Fruit fly (Drosophila melanogaster) whole organism, embryonic: ENCODE data around the gene Cp16.

Experiments
- B-H2 ChIP-seq: fragments of 200-800 bp; sonication (Bioruptor generic); optimal IDR thresholded peaks from 2 replicates; lab custom pipeline; 2018; ENCODE audit warnings: missing biosample characterization, mild to moderate bottlenecking, missing genetic modification characterization
- Bteb2 ChIP-seq: fragments of 200-800 bp; sonication (Bioruptor generic); optimal IDR thresholded peaks from 2 replicates; lab custom pipeline; 2016; ENCODE audit warnings: missing biosample characterization, missing genetic modification characterization
- CG10543 ChIP-seq: fragments of 200-800 bp; sonication (Bioruptor generic); optimal IDR thresholded peaks from 3 replicates; lab custom pipeline; 2017; ENCODE audit warnings: missing biosample characterization, mild to moderate bottlenecking, missing genetic modification characterization, moderate library complexity
- CG10979 ChIP-seq: fragments of 200-800 bp; sonication (Bioruptor generic); optimal IDR thresholded peaks from 2 replicates; lab custom pipeline; 2018; ENCODE audit warnings: missing biosample characterization, mild to moderate bottlenecking, missing genetic modification characterization, moderate library complexity
- CG11093 ChIP-seq: fragments of 200-800 bp; sonication (Bioruptor generic); IDR thresholded peaks from 3 replicates; pipeline ENCODE4 v1.3.6; 2022; ENCODE audit warnings: missing biosample characterization, missing genetic modification characterization
- CG11504 ChIP-seq: fragments of 200-800 bp; sonication (Bioruptor generic); optimal IDR thresholded peaks from 3 replicates; lab custom pipeline; 2019; ENCODE audit warnings: missing biosample characterization, mild to moderate bottlenecking, missing genetic modification characterization, moderate library complexity
- CG12659 ChIP-seq: fragments of 200-800 bp; sonication (Bioruptor generic); optimal IDR thresholded peaks from 3 replicates; lab custom pipeline; 2017; ENCODE audit warnings: mild to moderate bottlenecking, missing biosample characterization, missing genetic modification reagents, missing genetic modification characterization
- CG16779 ChIP-seq: fragments of 200-800 bp; sonication (Bioruptor generic); IDR thresholded peaks from 2 replicates; pipeline ENCODE4 v1.3.6; 2022; ENCODE audit warnings: missing biosample characterization, missing genetic modification characterization
- CG17328 ChIP-seq: fragments of 200-800 bp; sonication (Bioruptor generic); IDR thresholded peaks from 2 replicates; pipeline ENCODE4 v1.3.6; 2022; ENCODE audit warnings: missing biosample characterization, missing genetic modification characterization
- CG31224 ChIP-seq: fragments of 200-800 bp; sonication (Bioruptor generic); IDR thresholded peaks from 2 replicates; pipeline ENCODE4 v1.3.6; 2022; ENCODE audit warnings: missing biosample characterization, missing genetic modification characterization
- CG3163 ChIP-seq: fragments of 200-800 bp; sonication (Bioruptor generic); optimal IDR thresholded peaks from 3 replicates; lab custom pipeline; 2016; ENCODE audit warnings: missing biosample characterization, missing genetic modification characterization
- CG34224 ChIP-seq: fragments of 200-800 bp; sonication (Bioruptor generic); IDR thresholded peaks from 3 replicates; pipeline ENCODE4 v1.3.6; 2022; ENCODE audit warnings: missing biosample characterization, missing genetic modification characterization; ENCODE audit not compliant: partially characterized antibody
- CG34376 ChIP-seq: fragments of 200-800 bp; sonication (Bioruptor generic); optimal IDR thresholded peaks from 2 replicates; lab custom pipeline; 2018; ENCODE audit warnings: missing biosample characterization, mild to moderate bottlenecking, missing genetic modification characterization
- CG43689 ChIP-seq: fragments of 200-800 bp; sonication (Bioruptor generic); IDR thresholded peaks from 2 replicates; pipeline ENCODE4 v1.3.6; 2022; ENCODE audit warnings: missing biosample characterization, missing genetic modification characterization
- CG6175 ChIP-seq: fragments of 200-800 bp; sonication (Bioruptor generic); IDR thresholded peaks from 3 replicates; pipeline ENCODE4 v1.3.6; 2022; ENCODE audit warnings: missing biosample characterization, missing genetic modification characterization
- CG6854 ChIP-seq: fragments of 200-800 bp; sonication (Bioruptor generic); optimal IDR thresholded peaks from 3 replicates; lab custom pipeline; 2017; ENCODE audit warnings: missing biosample characterization, mild to moderate bottlenecking, missing genetic modification characterization
- CG7786 ChIP-seq: fragments of 200-800 bp; sonication (Bioruptor generic); optimal IDR thresholded peaks from 2 replicates; lab custom pipeline; 2016; ENCODE audit warnings: missing biosample characterization, missing genetic modification characterization
- CG7963 ChIP-seq: fragments of 200-800 bp; sonication (Bioruptor generic); IDR thresholded peaks from 3 replicates; pipeline ENCODE4 v1.3.6; 2022; ENCODE audit warnings: missing biosample characterization, missing genetic modification characterization; ENCODE audit not compliant: partially characterized antibody
- CG8478 ChIP-seq: fragments of >200 bp; optimal IDR thresholded peaks from 2 replicates; lab custom pipeline; 2018
- D19B ChIP-seq: fragments of 200-800 bp; sonication (Bioruptor generic); optimal IDR thresholded peaks from 2 replicates; lab custom pipeline; 2017; ENCODE audit warnings: missing biosample characterization, mild to moderate bottlenecking, missing genetic modification characterization
- Dref ChIP-seq: fragments of 200-800 bp; sonication (Bioruptor generic); IDR thresholded peaks from 2 replicates; pipeline ENCODE4 v1.3.6; 2022; ENCODE audit warnings: missing biosample characterization, missing genetic modification characterization
- ERR ChIP-seq: fragments of 200-800 bp; sonication (Bioruptor generic); optimal IDR thresholded peaks from 2 replicates; lab custom pipeline; 2016; ENCODE audit warnings: missing biosample characterization, missing genetic modification characterization
- Fer3 ChIP-seq: fragments of 200-800 bp; sonication (Bioruptor generic); optimal IDR thresholded peaks from 2 replicates; lab custom pipeline; 2018; ENCODE audit warnings: missing biosample characterization, mild to moderate bottlenecking, missing genetic modification characterization, moderate library complexity
- Gsc ChIP-seq: fragments of 200-800 bp; sonication (Bioruptor generic); IDR thresholded peaks from 2 replicates; pipeline ENCODE4 v1.3.6; 2022; ENCODE audit warnings: missing biosample characterization, missing genetic modification characterization
- H15 ChIP-seq: fragments of 200-800 bp; sonication (Bioruptor generic); IDR thresholded peaks from 3 replicates; pipeline ENCODE4 v1.3.6; 2022; ENCODE audit warnings: missing biosample characterization, missing genetic modification characterization
- Hey ChIP-seq: fragments of 200-800 bp; sonication (Bioruptor generic); optimal IDR thresholded peaks from 3 replicates; lab custom pipeline; 2018; ENCODE audit warnings: missing biosample characterization, mild to moderate bottlenecking, missing genetic modification characterization
- Hr78 ChIP-seq, 2 experiments: fragments of 200-800 bp in 1 of 2; fragments of >200 bp in 1 of 2; sonication (Bioruptor generic) in 1 of 2; optimal IDR thresholded peaks; 2 replicates each; lab custom pipeline; 2017 to 2019; ENCODE audit warnings: missing biosample characterization in 2 of 2, missing genetic modification characterization in 2 of 2, mild to moderate bottlenecking in 1 of 2, moderate library complexity in 1 of 2
- NFAT ChIP-seq: fragments of 200-800 bp; sonication (Bioruptor generic); IDR thresholded peaks from 2 replicates; pipeline ENCODE4 v1.3.6; 2022; ENCODE audit warnings: missing biosample characterization, missing genetic modification characterization
- Nf-YA ChIP-seq: fragments of 200-800 bp; sonication (Bioruptor generic); IDR thresholded peaks from 2 replicates; pipeline ENCODE4 v1.3.6; 2022; ENCODE audit warnings: missing biosample characterization, missing genetic modification characterization
- PHDP ChIP-seq: fragments of 200-800 bp; sonication (Bioruptor generic); optimal IDR thresholded peaks from 3 replicates; lab custom pipeline; 2018; ENCODE audit warnings: missing biosample characterization, mild to moderate bottlenecking, missing genetic modification characterization, moderate library complexity
- Scr ChIP-seq: fragments of 200-800 bp; sonication (Bioruptor generic); IDR thresholded peaks from 2 replicates; pipeline ENCODE4 v1.3.6; 2022; ENCODE audit warnings: missing biosample characterization, missing genetic modification characterization; ENCODE audit not compliant: partially characterized antibody
- TFAM ChIP-seq: fragments of 200-800 bp; sonication (Bioruptor generic); optimal IDR thresholded peaks from 2 replicates; lab custom pipeline; 2017; ENCODE audit warnings: missing biosample characterization, missing genetic modification characterization, inconsistent platforms
- abd-A ChIP-seq: fragments of 200-800 bp; sonication (Bioruptor generic); optimal IDR thresholded peaks from 3 replicates; lab custom pipeline; 2019; ENCODE audit warnings: missing biosample characterization, mild to moderate bottlenecking, missing genetic modification characterization, moderate library complexity
- bowl ChIP-seq: fragments of 200-800 bp; sonication (Bioruptor generic); IDR thresholded peaks from 2 replicates; pipeline ENCODE4 v1.3.6; 2022; ENCODE audit warnings: missing biosample characterization, missing genetic modification characterization
- chinmo ChIP-seq: fragments of 200-800 bp; sonication (Bioruptor generic); IDR thresholded peaks from 4 replicates; pipeline ENCODE4 v1.3.6; 2022; ENCODE audit warnings: missing biosample characterization, missing genetic modification characterization; ENCODE audit not compliant: partially characterized antibody
- crol ChIP-seq: fragments of 200-800 bp; sonication (Bioruptor generic); IDR thresholded peaks from 2 replicates; pipeline ENCODE4 v1.3.6; 2022; ENCODE audit warnings: missing biosample characterization, missing genetic modification characterization
- eyg ChIP-seq: fragments of 200-800 bp; sonication (Bioruptor generic); optimal IDR thresholded peaks from 3 replicates; lab custom pipeline; 2016; ENCODE audit warnings: missing biosample characterization, missing genetic modification characterization
- gce ChIP-seq: fragments of 200-800 bp; sonication (Bioruptor generic); IDR thresholded peaks from 3 replicates; pipeline ENCODE4 v1.3.6; 2022; ENCODE audit warnings: missing biosample characterization, missing genetic modification characterization
- gro ChIP-seq: fragments of 200-800 bp; sonication (Bioruptor generic); optimal IDR thresholded peaks from 2 replicates; lab custom pipeline; 2016; ENCODE audit warnings: missing biosample characterization, missing genetic modification characterization
- ham ChIP-seq: fragments of 200-800 bp; sonication (Bioruptor generic); IDR thresholded peaks from 2 replicates; pipeline ENCODE4 v1.3.6; 2022; ENCODE audit warnings: missing biosample characterization, missing genetic modification characterization
- hbn ChIP-seq: fragments of 200-800 bp; sonication (Bioruptor generic); IDR thresholded peaks from 2 replicates; pipeline ENCODE4 v1.3.6; 2022; ENCODE audit warnings: missing biosample characterization, missing genetic modification characterization; ENCODE audit not compliant: partially characterized antibody
- hth ChIP-seq: fragments of >200 bp; optimal IDR thresholded peaks from 2 replicates; lab custom pipeline; 2017; ENCODE audit warnings: inconsistent platforms
- insv ChIP-seq, 2 experiments: fragments of 200-800 bp; sonication (Bioruptor generic); optimal IDR thresholded peaks; 3 replicates each; lab custom pipeline; 2016 to 2018; ENCODE audit warnings: missing biosample characterization in 2 of 2, missing genetic modification characterization in 2 of 2
- kni ChIP-seq: fragments of 200-800 bp; sonication (Bioruptor generic); optimal IDR thresholded peaks from 3 replicates; lab custom pipeline; 2017; ENCODE audit warnings: mild to moderate bottlenecking, missing biosample characterization, missing genetic modification reagents, missing genetic modification characterization
- lov ChIP-seq, 2 experiments: fragments of 200-800 bp in 1 of 2; fragments of >200 bp in 1 of 2; sonication (Bioruptor generic) in 1 of 2; IDR thresholded peaks in 1 of 2; optimal IDR thresholded peaks in 1 of 2; 2 replicates in 1 of 2; 3 replicates in 1 of 2; pipeline versions ENCODE4 v1.3.6 to Lab custom; 2017 to 2022; ENCODE audit warnings: missing biosample characterization in 1 of 2, missing genetic modification characterization in 1 of 2
- mirr ChIP-seq: fragments of 200-800 bp; sonication (Bioruptor generic); optimal IDR thresholded peaks from 3 replicates; lab custom pipeline; 2018; ENCODE audit warnings: missing biosample characterization, mild to moderate bottlenecking, missing genetic modification characterization
- nom ChIP-seq: fragments of 200-800 bp; sonication (Bioruptor generic); optimal IDR thresholded peaks from 2 replicates; lab custom pipeline; 2017; ENCODE audit warnings: missing biosample characterization, missing genetic modification characterization, mild to moderate bottlenecking, moderate library complexity, missing genetic modification reagents
- onecut ChIP-seq: fragments of 200-800 bp; sonication (Bioruptor generic); IDR thresholded peaks from 2 replicates; pipeline ENCODE4 v1.3.6; 2022; ENCODE audit warnings: missing biosample characterization, missing genetic modification characterization
- phol ChIP-seq: fragments of 200-800 bp; sonication (Bioruptor generic); optimal IDR thresholded peaks from 3 replicates; lab custom pipeline; 2018; ENCODE audit warnings: missing biosample characterization, mild to moderate bottlenecking, missing genetic modification characterization, moderate library complexity
- vnd ChIP-seq: fragments of 200-800 bp; sonication (Bioruptor generic); IDR thresholded peaks from 3 replicates; pipeline ENCODE4 v1.3.6; 2022; ENCODE audit warnings: missing biosample characterization, missing genetic modification characterization; ENCODE audit not compliant: partially characterized antibody

Cp16 gene

dm6 chr3L:8700054-8700642 lies 31.6 kb upstream of the Cp16 start (continued):
- TF ChIP-seq Hr78 (GFP tag; optimal IDR thresholded peaks at IDR 0.05; lab: Kevin White, UChicago), result peak in 1 of 2 experiments; percentile 88
- no peak for TF ChIP-seq CG17328 (GFP tag; lab: Robert Waterston, UW)
- TF ChIP-seq CG34376 (GFP tag; lab: Kevin White, UChicago), result peak; percentile 89
- TF ChIP-seq CG7963, result no peak
- TF ChIP-seq H15 (GFP tag; lab: Robert Waterston, UW), result no peak
- TF ChIP-seq CG12659 (GFP tag; lab: Kevin White, UChicago), result no peak
- TF ChIP-seq PHDP (tag; lab: Kevin White, UChicago), result peak; percentile 2
- TF ChIP-seq CG34224 (GFP tag; lab: Robert Waterston, UW), result no peak
- TF ChIP-seq Nf-YA (GFP tag; lab: Robert Waterston, UW), result no peak
- no peak for TF ChIP-seq D19B (GFP tag; lab: Kevin White, UChicago)
- TF ChIP-seq TFAM (GFP tag; lab: Kevin White, UChicago), result no peak
- TF ChIP-seq NFAT (GFP tag; lab: Robert Waterston, UW), result peak; percentile 60; the same call in 1 of the 2 replicates
- TF ChIP-seq bowl (GFP tag; lab: Robert Waterston, UW), result no peak
- no peak for TF ChIP-seq CG11504 (tag; lab: Kevin White, UChicago)
- TF ChIP-seq CG3163 (GFP tag; lab: Kevin White, UChicago), result no peak
- no peak for TF ChIP-seq CG43689
- TF ChIP-seq Gsc (GFP tag; lab: Robert Waterston, UW), result no peak
- TF ChIP-seq CG10979, result no peak
- TF ChIP-seq CG16779 (GFP tag; lab: Robert Waterston, UW), result no peak
- no peak for TF ChIP-seq insv (GFP tag; optimal IDR thresholded peaks at IDR 0.05; lab: Kevin White, UChicago)
- no peak for TF ChIP-seq hbn
- peak; percentile 93 for TF ChIP-seq CG10543
- no peak for TF ChIP-seq CG31224 (GFP tag; lab: Robert Waterston, UW)
- TF ChIP-seq Dref, result no peak
- TF ChIP-seq CG6175, result peak; percentile 59; the same call in 1 of the 3 replicates
- peak; percentile 5 for TF ChIP-seq abd-A (tag; lab: Kevin White, UChicago)
- peak; percentile 93 for TF ChIP-seq mirr (GFP tag; lab: Kevin White, UChicago)
- TF ChIP-seq ham (GFP tag; lab: Robert Waterston, UW), result no peak
- TF ChIP-seq CG11093 (GFP tag; lab: Robert Waterston, UW), result no peak
- TF ChIP-seq CG7786 (GFP tag; lab: Kevin White, UChicago), result no peak
- peak; percentile 69 for TF ChIP-seq gro (GFP tag; lab: Kevin White, UChicago)
- TF ChIP-seq B-H2, result no peak
- peak; percentile 43; the same call in 1 of the 4 replicates for TF ChIP-seq chinmo (GFP tag; lab: Robert Waterston, UW)
- TF ChIP-seq Fer3 (tag; lab: Kevin White, UChicago), result no peak
- TF ChIP-seq nom, result peak; percentile 29
- TF ChIP-seq Scr (GFP tag; lab: Robert Waterston, UW), result 0 out of 2 replicates have a peak, but pooled peaks have one; percentile 18
- no peak for TF ChIP-seq ERR (GFP tag; lab: Kevin White, UChicago)
- peak; percentile 95 for TF ChIP-seq Hey (tag; lab: Kevin White, UChicago)
- no peak for TF ChIP-seq phol (tag; lab: Kevin White, UChicago)
- TF ChIP-seq hth (lab: Kevin White, UChicago), result no peak
- TF ChIP-seq Bteb2 (GFP tag; lab: Kevin White, UChicago), result no peak
- TF ChIP-seq CG8478 (lab: Kevin White, UChicago), result no peak
- peak; percentile 95 for TF ChIP-seq crol
- TF ChIP-seq vnd (GFP tag; lab: Robert Waterston, UW), result peak; percentile 44; the same call in 1 of the 3 replicates
- no peak for TF ChIP-seq onecut (GFP tag; lab: Robert Waterston, UW)
- no peak for TF ChIP-seq gce
- no peak for TF ChIP-seq CG6854 (GFP tag; lab: Kevin White, UChicago)
- no peak for TF ChIP-seq eyg
- no peak for TF ChIP-seq lov (optimal IDR thresholded peaks at IDR 0.05; lab: Kevin White, UChicago)
- TF ChIP-seq lov (GFP tag; IDR thresholded peaks at IDR 0.05; lab: Robert Waterston, UW), result no peak
- no peak for TF ChIP-seq kni (GFP tag; lab: Kevin White, UChicago)
